Fruit fly (Drosophila melanogaster) whole organism, prepupa: Measurements from ENCODE around the gene CG31360.
A peak's percentile ranks its signal among the peaks of the same experiment; 100 is the strongest.

Experiments used
- Blimp-1 ChIP-seq: fragments of 200-800 bp; sonication (Bioruptor generic); optimal IDR thresholded peaks from 3 replicates; lab custom pipeline; 2017; ENCODE audit warnings: missing biosample characterization, missing genetic modification characterization, mild to moderate bottlenecking, moderate library complexity, missing genetic modification reagents
- CG10631 ChIP-seq: fragments of 200-800 bp; sonication (Bioruptor generic); optimal IDR thresholded peaks from 2 replicates; lab custom pipeline; 2016; ENCODE audit warnings: missing biosample characterization, missing genetic modification characterization
- CG10669 ChIP-seq: fragments of 200-800 bp; sonication (Bioruptor generic); optimal IDR thresholded peaks from 3 replicates; lab custom pipeline; 2018; ENCODE audit warnings: missing biosample characterization, mild to moderate bottlenecking, missing genetic modification characterization, moderate library complexity
- CG11294 ChIP-seq: fragments of 200-800 bp; sonication (Bioruptor generic); IDR thresholded peaks from 2 replicates; pipeline ENCODE4 v1.3.6; 2022; ENCODE audit warnings: missing biosample characterization, missing genetic modification characterization
- CG11762 ChIP-seq: fragments of 200-800 bp; sonication (Bioruptor generic); optimal IDR thresholded peaks from 3 replicates; lab custom pipeline; 2016; ENCODE audit warnings: missing biosample characterization, missing genetic modification characterization; ENCODE audit not compliant: insufficient read depth
- CG11902 ChIP-seq: fragments of 200-800 bp; sonication (Bioruptor generic); optimal IDR thresholded peaks from 3 replicates; lab custom pipeline; 2016; ENCODE audit warnings: missing biosample characterization, missing genetic modification characterization
- CG15336 ChIP-seq: fragments of 200-800 bp; sonication (Bioruptor generic); IDR thresholded peaks from 2 replicates; pipeline ENCODE4 v1.3.6; 2022; ENCODE audit warnings: missing biosample characterization, missing genetic modification characterization
- CG1621 ChIP-seq: fragments of 200-800 bp; sonication (Bioruptor generic); optimal IDR thresholded peaks from 3 replicates; lab custom pipeline; 2018; ENCODE audit warnings: missing biosample characterization, mild to moderate bottlenecking, missing genetic modification characterization
- CG16779 ChIP-seq: fragments of 200-800 bp; sonication (Bioruptor generic); optimal IDR thresholded peaks from 3 replicates; lab custom pipeline; 2017; ENCODE audit warnings: missing biosample characterization, mild to moderate bottlenecking, missing genetic modification characterization
- CG3032 ChIP-seq: fragments of 200-800 bp; optimal IDR thresholded peaks from 2 replicates; lab custom pipeline; 2019; ENCODE audit warnings: missing biosample characterization, mild to moderate bottlenecking, missing genetic modification characterization, moderate library complexity
- CG31627 ChIP-seq: fragments of 200-800 bp; sonication (Bioruptor generic); optimal IDR thresholded peaks from 3 replicates; lab custom pipeline; 2016; ENCODE audit warnings: missing biosample characterization, missing genetic modification characterization
- CG32006 ChIP-seq: fragments of 200-800 bp; sonication (Bioruptor generic); optimal IDR thresholded peaks from 3 replicates; lab custom pipeline; 2017; ENCODE audit warnings: missing biosample characterization, mild to moderate bottlenecking, missing genetic modification characterization
- CG34406 ChIP-seq: fragments of 200-800 bp; sonication (Bioruptor generic); optimal IDR thresholded peaks from 3 replicates; lab custom pipeline; 2016; ENCODE audit warnings: missing biosample characterization, missing genetic modification characterization
- CG3919 ChIP-seq: fragments of 200-800 bp; sonication (Bioruptor generic); optimal IDR thresholded peaks from 3 replicates; lab custom pipeline; 2016; ENCODE audit warnings: missing biosample characterization, missing genetic modification characterization
- CG4318 ChIP-seq: fragments of 200-800 bp; sonication (Bioruptor generic); optimal IDR thresholded peaks from 3 replicates; lab custom pipeline; 2017; ENCODE audit warnings: missing biosample characterization, mild to moderate bottlenecking, missing genetic modification characterization
- CG6792 ChIP-seq: fragments of 200-800 bp; sonication (Bioruptor generic); optimal IDR thresholded peaks from 3 replicates; lab custom pipeline; 2016; ENCODE audit warnings: missing biosample characterization, missing genetic modification characterization
- CG6808 ChIP-seq: fragments of 200-800 bp; sonication (Bioruptor generic); optimal IDR thresholded peaks from 3 replicates; lab custom pipeline; 2017; ENCODE audit warnings: missing biosample characterization, missing genetic modification characterization, mild to moderate bottlenecking, moderate library complexity, missing genetic modification reagents
- CG6854 ChIP-seq: fragments of 200-800 bp; sonication (Bioruptor generic); optimal IDR thresholded peaks from 2 replicates; lab custom pipeline; 2017; ENCODE audit warnings: missing biosample characterization, mild to moderate bottlenecking, missing genetic modification characterization
- CG7368 ChIP-seq: fragments of 200-800 bp; sonication (Bioruptor generic); optimal IDR thresholded peaks from 3 replicates; lab custom pipeline; 2016; ENCODE audit warnings: missing biosample characterization, missing genetic modification characterization
- CG8119 ChIP-seq: fragments of 200-800 bp; sonication (Bioruptor generic); IDR thresholded peaks from 3 replicates; pipeline ENCODE4 v1.3.6; 2022; ENCODE audit warnings: missing biosample characterization, missing genetic modification characterization
- CG9139 ChIP-seq: fragments of 200-800 bp; sonication (Bioruptor generic); optimal IDR thresholded peaks from 3 replicates; lab custom pipeline; 2017; ENCODE audit warnings: missing biosample characterization, mild to moderate bottlenecking, missing genetic modification characterization
- Eip78C ChIP-seq: fragments of 200-800 bp; sonication (Bioruptor generic); peaks from one replicate; lab custom pipeline; 2016; ENCODE audit warnings: missing biosample characterization, missing genetic modification characterization
- Eip93F ChIP-seq: fragments of 200-800 bp; sonication (Bioruptor generic); optimal IDR thresholded peaks from 2 replicates; lab custom pipeline; 2016; ENCODE audit warnings: missing biosample characterization, mild to moderate bottlenecking, missing genetic modification characterization
- Ets21C ChIP-seq: fragments of 200-800 bp; sonication (Bioruptor generic); optimal IDR thresholded peaks from 3 replicates; lab custom pipeline; 2016; ENCODE audit warnings: missing biosample characterization, missing genetic modification characterization
- Ets96B ChIP-seq: fragments of 200-800 bp; optimal IDR thresholded peaks from 2 replicates; lab custom pipeline; 2019; ENCODE audit warnings: missing biosample characterization, mild to moderate bottlenecking, missing genetic modification characterization, moderate library complexity
- Gug ChIP-seq: fragments of 200-800 bp; sonication (Bioruptor generic); IDR thresholded peaks from 2 replicates; pipeline ENCODE4 v1.3.6; 2022; ENCODE audit warnings: missing biosample characterization, missing genetic modification characterization
- Hr38 ChIP-seq: sonication (Bioruptor generic); optimal IDR thresholded peaks from 2 replicates; lab custom pipeline; 2016; ENCODE audit warnings: missing biosample characterization, missing genetic modification characterization
- Hr4 ChIP-seq: fragments of 200-800 bp; sonication (Bioruptor generic); optimal IDR thresholded peaks from 3 replicates; lab custom pipeline; 2016; ENCODE audit warnings: missing biosample characterization, missing genetic modification characterization
- Lpt ChIP-seq: fragments of 200-800 bp; sonication (Bioruptor generic); optimal IDR thresholded peaks from 3 replicates; lab custom pipeline; 2016; ENCODE audit warnings: missing biosample characterization, missing genetic modification characterization
- Met ChIP-seq: fragments of 200-800 bp; sonication (Bioruptor generic); optimal IDR thresholded peaks from 3 replicates; lab custom pipeline; 2016; ENCODE audit warnings: missing biosample characterization, missing genetic modification characterization
- OdsH ChIP-seq: fragments of 200-800 bp; sonication (Bioruptor generic); optimal IDR thresholded peaks from 3 replicates; lab custom pipeline; 2016; ENCODE audit warnings: missing biosample characterization, missing genetic modification characterization
- Sox102F ChIP-seq: fragments of 200-800 bp; sonication (Bioruptor generic); optimal IDR thresholded peaks from 2 replicates; lab custom pipeline; 2016; ENCODE audit warnings: missing biosample characterization, mild to moderate bottlenecking, missing genetic modification characterization
- acj6 ChIP-seq: fragments of 200-800 bp; sonication (Bioruptor generic); optimal IDR thresholded peaks from 3 replicates; lab custom pipeline; 2016; ENCODE audit warnings: missing biosample characterization, missing genetic modification characterization
- cyc ChIP-seq: fragments of 200-800 bp; sonication (Bioruptor generic); optimal IDR thresholded peaks from 3 replicates; lab custom pipeline; 2016; ENCODE audit warnings: missing biosample characterization, missing genetic modification characterization
- eg ChIP-seq: fragments of 200-800 bp; sonication (Bioruptor generic); IDR thresholded peaks from 3 replicates; pipeline ENCODE4 v1.3.6; 2022; ENCODE audit warnings: missing biosample characterization, missing genetic modification characterization
- esn ChIP-seq: fragments of 200-800 bp; sonication (Bioruptor generic); optimal IDR thresholded peaks from 2 replicates; lab custom pipeline; 2016; ENCODE audit warnings: missing biosample characterization, mild to moderate bottlenecking, missing genetic modification characterization, moderate library complexity
- fd59A ChIP-seq: fragments of 200-800 bp; sonication (Bioruptor generic); optimal IDR thresholded peaks from 2 replicates; lab custom pipeline; 2017; ENCODE audit warnings: missing biosample characterization, mild to moderate bottlenecking, missing genetic modification characterization, missing genetic modification reagents
- fd85E ChIP-seq: fragments of 200-800 bp; sonication (Bioruptor generic); optimal IDR thresholded peaks from 3 replicates; lab custom pipeline; 2016; ENCODE audit warnings: missing biosample characterization, missing genetic modification characterization
- lz ChIP-seq: fragments of 200-800 bp; sonication (Bioruptor generic); optimal IDR thresholded peaks from 3 replicates; lab custom pipeline; 2016; ENCODE audit warnings: missing biosample characterization, missing genetic modification characterization
- net ChIP-seq: fragments of 200-800 bp; sonication (Bioruptor generic); optimal IDR thresholded peaks from 3 replicates; lab custom pipeline; 2016; ENCODE audit warnings: missing biosample characterization, missing genetic modification characterization
- pdm3 ChIP-seq: fragments of 200-800 bp; sonication (Bioruptor generic); optimal IDR thresholded peaks from 3 replicates; lab custom pipeline; 2016; ENCODE audit warnings: missing biosample characterization, missing genetic modification characterization
- spab ChIP-seq: fragments of 200-800 bp; sonication (Bioruptor generic); optimal IDR thresholded peaks from 2 replicates; lab custom pipeline; 2017; ENCODE audit warnings: missing biosample characterization, mild to moderate bottlenecking, missing genetic modification characterization, missing genetic modification reagents
- ss ChIP-seq, 2 experiments: fragments of 200-800 bp; sonication (Bioruptor generic); optimal IDR thresholded peaks; 2 replicates in 1 of 2; 3 replicates in 1 of 2; lab custom pipeline; 2017 to 2018; ENCODE audit warnings: mild to moderate bottlenecking in 2 of 2, missing biosample characterization in 2 of 2, missing genetic modification characterization in 2 of 2, moderate library complexity in 1 of 2
- svp ChIP-seq: fragments of 200-800 bp; sonication (Bioruptor generic); peaks from one replicate; lab custom pipeline; 2016; ENCODE audit warnings: missing biosample characterization, missing genetic modification characterization
- topi ChIP-seq: fragments of 200-800 bp; sonication (Bioruptor generic); optimal IDR thresholded peaks from 3 replicates; lab custom pipeline; 2016; ENCODE audit warnings: missing biosample characterization, missing genetic modification characterization
- vri ChIP-seq: fragments of 200-800 bp; sonication (Bioruptor generic); optimal IDR thresholded peaks from 3 replicates; lab custom pipeline; 2016; ENCODE audit warnings: missing biosample characterization, mild to moderate bottlenecking, missing genetic modification characterization

CG31360 gene

dm6 chr3R:17701971-17702845, 17.3 kb downstream of the CG31360 start (continued):
- no peak for TF ChIP-seq Lpt (GFP tag; lab: Kevin White, UChicago)
- TF ChIP-seq CG31627 (GFP tag; lab: Kevin White, UChicago), result peak; percentile 75
- peak; percentile 91 for TF ChIP-seq fd59A (GFP tag; lab: Kevin White, UChicago)
- TF ChIP-seq CG1621, result peak; percentile 77
- peak; percentile 77 for TF ChIP-seq CG34406
- peak; percentile 90 for TF ChIP-seq svp
- TF ChIP-seq spab (GFP tag; lab: Kevin White, UChicago), result peak; percentile 77
- peak; percentile 54 to 84 for TF ChIP-seq ss (GFP tag; optimal IDR thresholded peaks at IDR 0.05; lab: Kevin White, UChicago)
- TF ChIP-seq fd85E (GFP tag; lab: Kevin White, UChicago), result no peak
- TF ChIP-seq CG7368 (GFP tag; lab: Kevin White, UChicago), result peak; percentile 53
- peak; percentile 55 for TF ChIP-seq topi
- TF ChIP-seq acj6 (GFP tag; lab: Kevin White, UChicago), result peak; percentile 87
- peak; percentile 59 for TF ChIP-seq net (GFP tag; lab: Kevin White, UChicago)
- peak; percentile 5 for TF ChIP-seq Blimp-1
- TF ChIP-seq pdm3 (GFP tag; lab: Kevin White, UChicago), result peak; percentile 86
- peak; percentile 53; the same call in 1 of the 3 replicates for TF ChIP-seq eg
- peak; percentile 52 for TF ChIP-seq CG11762 (GFP tag; lab: Kevin White, UChicago)
- peak; percentile 95 for TF ChIP-seq Eip78C
- peak; percentile 76 for TF ChIP-seq esn (GFP tag; lab: Kevin White, UChicago)
- no peak for TF ChIP-seq Gug (GFP tag; lab: Robert Waterston, UW)
- TF ChIP-seq cyc, result peak; percentile 58
- TF ChIP-seq OdsH (GFP tag; lab: Kevin White, UChicago), result peak; percentile 86
- TF ChIP-seq Hr4 (GFP tag; lab: Kevin White, UChicago), result peak; percentile 62
- peak; percentile 83 for TF ChIP-seq Ets96B (tag; lab: Kevin White, UChicago)
- TF ChIP-seq Sox102F (GFP tag; lab: Kevin White, UChicago), result peak; percentile 70

dm6 chr3R:17703024-17703690, 18.3 kb downstream of the CG31360 start:
- peak; percentile 94 for TF ChIP-seq Gug (GFP tag; lab: Robert Waterston, UW)
- TF ChIP-seq CG11762 (GFP tag; lab: Kevin White, UChicago), result peak; percentile 97
- TF ChIP-seq CG3032, result peak; percentile 90
- TF ChIP-seq Hr38 (GFP tag; lab: Kevin White, UChicago), result peak; percentile 40
- peak; percentile 95 for TF ChIP-seq lz (GFP tag; lab: Kevin White, UChicago)
- peak; percentile 94 for TF ChIP-seq CG11294 (GFP tag; lab: Robert Waterston, UW)
- peak; percentile 94 for TF ChIP-seq CG4318 (GFP tag; lab: Kevin White, UChicago)
- TF ChIP-seq CG7368 (GFP tag; lab: Kevin White, UChicago), result peak; percentile 95
- peak; percentile 79 for TF ChIP-seq fd85E (GFP tag; lab: Kevin White, UChicago)
- TF ChIP-seq CG16779, result peak; percentile 89
- TF ChIP-seq Ets21C (GFP tag; lab: Kevin White, UChicago), result peak; percentile 91
- TF ChIP-seq Lpt (GFP tag; lab: Kevin White, UChicago), result peak; percentile 90
- TF ChIP-seq CG9139, result peak; percentile 87
- peak; percentile 98 for TF ChIP-seq CG3919 (GFP tag; lab: Kevin White, UChicago)
- peak; percentile 67 for TF ChIP-seq vri (GFP tag; lab: Kevin White, UChicago)
- peak; percentile 78 for TF ChIP-seq Blimp-1
- TF ChIP-seq CG10631 (GFP tag; lab: Kevin White, UChicago), result peak; percentile 96
- TF ChIP-seq CG6792 (GFP tag; lab: Kevin White, UChicago), result peak; percentile 95
- peak; percentile 22 for TF ChIP-seq CG6854
- peak; percentile 98 for TF ChIP-seq Hr4 (GFP tag; lab: Kevin White, UChicago)
- TF ChIP-seq Ets96B (tag; lab: Kevin White, UChicago), result peak; percentile 93
- TF ChIP-seq CG11902, result peak; percentile 94
- TF ChIP-seq CG32006 (GFP tag; lab: Kevin White, UChicago), result peak; percentile 98
- TF ChIP-seq CG10669 (GFP tag; lab: Kevin White, UChicago), result peak; percentile 96
- peak; percentile 97 for TF ChIP-seq CG8119
- peak; percentile 94 for TF ChIP-seq spab (GFP tag; lab: Kevin White, UChicago)
- peak; percentile 94 for TF ChIP-seq eg
- TF ChIP-seq Met (GFP tag; lab: Kevin White, UChicago), result peak; percentile 96
- TF ChIP-seq fd59A (GFP tag; lab: Kevin White, UChicago), result peak; percentile 91
- peak; percentile 97 for TF ChIP-seq CG15336
- peak; percentile 26 for TF ChIP-seq Eip93F (GFP tag; lab: Kevin White, UChicago)
- peak; percentile 94 for TF ChIP-seq CG6808 (GFP tag; lab: Kevin White, UChicago)
